Fruit fly (Drosophila melanogaster) whole organism, embryonic: ENCODE measurements around the gene PRL-1.
A peak's percentile ranks its signal among the peaks of the same experiment; 100 is the strongest.

Experiments
- Atf6 ChIP-seq: fragments of 200-800 bp; sonication (Bioruptor generic); IDR thresholded peaks from 2 replicates; pipeline ENCODE4 v1.3.6; 2022; ENCODE audit warnings: missing biosample characterization, missing genetic modification characterization
- Bdp1 ChIP-seq: fragments of 200-800 bp; sonication (Bioruptor generic); optimal IDR thresholded peaks from 3 replicates; lab custom pipeline; 2016; ENCODE audit warnings: missing biosample characterization, missing genetic modification characterization
- CG10979 ChIP-seq: fragments of 200-800 bp; sonication (Bioruptor generic); optimal IDR thresholded peaks from 2 replicates; lab custom pipeline; 2018; ENCODE audit warnings: missing biosample characterization, mild to moderate bottlenecking, missing genetic modification characterization, moderate library complexity
- CG11456 ChIP-seq: fragments of 200-800 bp; sonication (Bioruptor generic); IDR thresholded peaks from 3 replicates; pipeline ENCODE4 v1.3.6; 2022; ENCODE audit warnings: missing biosample characterization, missing genetic modification characterization
- CG13296 ChIP-seq: fragments of 200-800 bp; sonication (Bioruptor generic); optimal IDR thresholded peaks from 3 replicates; lab custom pipeline; 2018; ENCODE audit warnings: missing biosample characterization, mild to moderate bottlenecking, missing genetic modification characterization
- CG14710 ChIP-seq: fragments of 200-800 bp; sonication (Bioruptor generic); optimal IDR thresholded peaks from 3 replicates; lab custom pipeline; 2019; ENCODE audit warnings: missing biosample characterization, mild to moderate bottlenecking, missing genetic modification characterization, moderate library complexity
- CG17359 ChIP-seq: fragments of 200-800 bp; sonication (Bioruptor generic); optimal IDR thresholded peaks from 3 replicates; lab custom pipeline; 2018; ENCODE audit warnings: missing biosample characterization, mild to moderate bottlenecking, missing genetic modification characterization, moderate library complexity
- CG17361 ChIP-seq: fragments of 200-800 bp; sonication (Bioruptor generic); IDR thresholded peaks from 3 replicates; pipeline ENCODE4 v1.3.6; 2022; ENCODE audit warnings: missing biosample characterization, missing genetic modification characterization
- CG17802 ChIP-seq: fragments of 200-800 bp; sonication (Bioruptor generic); optimal IDR thresholded peaks from 2 replicates; lab custom pipeline; 2018; ENCODE audit warnings: missing biosample characterization, mild to moderate bottlenecking, missing genetic modification characterization, moderate library complexity
- CG2678 ChIP-seq: fragments of 200-800 bp; sonication (Bioruptor generic); optimal IDR thresholded peaks from 3 replicates; lab custom pipeline; 2019; ENCODE audit warnings: missing biosample characterization, mild to moderate bottlenecking, missing genetic modification characterization, moderate library complexity
- CG6254 ChIP-seq: fragments of 200-800 bp; sonication (Bioruptor generic); optimal IDR thresholded peaks from 3 replicates; lab custom pipeline; 2017; ENCODE audit warnings: mild to moderate bottlenecking, missing biosample characterization, missing genetic modification reagents, missing genetic modification characterization
- CG6854 ChIP-seq: fragments of 200-800 bp; sonication (Bioruptor generic); optimal IDR thresholded peaks from 3 replicates; lab custom pipeline; 2017; ENCODE audit warnings: missing biosample characterization, mild to moderate bottlenecking, missing genetic modification characterization
- CG7271 ChIP-seq: fragments of 200-800 bp; sonication (Bioruptor generic); optimal IDR thresholded peaks from 2 replicates; lab custom pipeline; 2018; ENCODE audit warnings: missing biosample characterization, mild to moderate bottlenecking, missing genetic modification characterization, moderate library complexity
- CG8765 ChIP-seq: fragments of 200-800 bp; sonication (Bioruptor generic); IDR thresholded peaks from 2 replicates; pipeline ENCODE4 v1.3.6; 2022; ENCODE audit warnings: missing biosample characterization, missing genetic modification characterization
- Camta ChIP-seq: fragments of 200-800 bp; sonication (Bioruptor generic); optimal IDR thresholded peaks from 2 replicates; lab custom pipeline; 2016; ENCODE audit warnings: missing biosample characterization, missing genetic modification characterization
- Chrac-16 ChIP-seq: fragments of 200-800 bp; sonication (Bioruptor generic); optimal IDR thresholded peaks from 3 replicates; lab custom pipeline; 2016; ENCODE audit warnings: missing biosample characterization, missing genetic modification characterization
- CoRest ChIP-seq: fragments of 200-800 bp; sonication (Bioruptor generic); optimal IDR thresholded peaks from 3 replicates; lab custom pipeline; 2018; ENCODE audit warnings: missing biosample characterization, mild to moderate bottlenecking, missing genetic modification characterization, moderate library complexity
- Dek ChIP-seq: fragments of 200-800 bp; sonication (Bioruptor generic); optimal IDR thresholded peaks from 3 replicates; lab custom pipeline; 2019; ENCODE audit warnings: missing biosample characterization, mild to moderate bottlenecking, missing genetic modification characterization, moderate library complexity
- Gug ChIP-seq: fragments of 200-800 bp; sonication (Bioruptor generic); IDR thresholded peaks from 4 replicates; pipeline ENCODE4 v1.3.6; 2022; ENCODE audit warnings: missing biosample characterization, missing genetic modification characterization
- Hand ChIP-seq: fragments of 200-800 bp; sonication (Bioruptor generic); optimal IDR thresholded peaks from 2 replicates; lab custom pipeline; 2017; ENCODE audit warnings: mild to moderate bottlenecking, missing biosample characterization, missing genetic modification reagents, missing genetic modification characterization
- Hmr ChIP-seq: fragments of 200-800 bp; sonication (Bioruptor generic); optimal IDR thresholded peaks from 3 replicates; lab custom pipeline; 2017; ENCODE audit warnings: mild to moderate bottlenecking, missing biosample characterization, missing genetic modification reagents, missing genetic modification characterization
- MTF-1 ChIP-seq: fragments of 200-800 bp; sonication (Bioruptor generic); optimal IDR thresholded peaks from 2 replicates; lab custom pipeline; 2018; ENCODE audit warnings: missing biosample characterization, mild to moderate bottlenecking, missing genetic modification characterization, borderline replicate concordance
- Meics ChIP-seq: fragments of 200-800 bp; sonication (Bioruptor generic); optimal IDR thresholded peaks from 2 replicates; lab custom pipeline; 2017; ENCODE audit warnings: missing biosample characterization, mild to moderate bottlenecking, missing genetic modification characterization
- Nf-YA ChIP-seq: fragments of 200-800 bp; sonication (Bioruptor generic); IDR thresholded peaks from 2 replicates; pipeline ENCODE4 v1.3.6; 2022; ENCODE audit warnings: missing biosample characterization, missing genetic modification characterization
- Oli ChIP-seq: fragments of 200-800 bp; sonication (Bioruptor generic); optimal IDR thresholded peaks from 2 replicates; lab custom pipeline; 2018; ENCODE audit warnings: missing biosample characterization, mild to moderate bottlenecking, missing genetic modification characterization, moderate library complexity
- Sin3A ChIP-seq: fragments of >200 bp; optimal IDR thresholded peaks from 2 replicates; lab custom pipeline; 2018
- Taf1 ChIP-seq: fragments of 200-800 bp; sonication (Bioruptor generic); IDR thresholded peaks from 2 replicates; pipeline ENCODE4 v1.3.6; 2022; ENCODE audit warnings: missing biosample characterization, missing genetic modification characterization
- Vsx1 ChIP-seq: fragments of 200-800 bp; sonication (Bioruptor generic); optimal IDR thresholded peaks from 2 replicates; lab custom pipeline; 2017; ENCODE audit warnings: missing biosample characterization, mild to moderate bottlenecking, missing genetic modification characterization, missing genetic modification reagents
- ab ChIP-seq: fragments of 200-800 bp; sonication (Bioruptor generic); optimal IDR thresholded peaks from 2 replicates; lab custom pipeline; 2016; ENCODE audit warnings: missing biosample characterization, missing genetic modification characterization
- cato ChIP-seq: fragments of 200-800 bp; sonication (Bioruptor generic); optimal IDR thresholded peaks from 2 replicates; lab custom pipeline; 2016; ENCODE audit warnings: missing biosample characterization, missing genetic modification characterization, borderline replicate concordance
- chif ChIP-seq, 2 experiments: fragments of 200-800 bp; sonication (Bioruptor generic); optimal IDR thresholded peaks; 3 replicates each; lab custom pipeline; 2016; ENCODE audit warnings: missing biosample characterization in 2 of 2, missing genetic modification characterization in 2 of 2
- chm ChIP-seq: fragments of 200-800 bp; sonication (Bioruptor generic); IDR thresholded peaks from 2 replicates; pipeline ENCODE4 v1.3.6; 2022; ENCODE audit warnings: missing biosample characterization, missing genetic modification characterization
- crp ChIP-seq, 2 experiments: fragments of 200-800 bp; sonication (Bioruptor generic); optimal IDR thresholded peaks; 2 replicates in 1 of 2; 3 replicates in 1 of 2; lab custom pipeline; 2017; ENCODE audit warnings: missing biosample characterization in 2 of 2, missing genetic modification characterization in 2 of 2, mild to moderate bottlenecking in 1 of 2, moderate library complexity in 1 of 2
- disco-r ChIP-seq: fragments of 200-800 bp; sonication (Bioruptor generic); optimal IDR thresholded peaks from 2 replicates; lab custom pipeline; 2016; ENCODE audit warnings: missing biosample characterization, missing genetic modification characterization
- dysf ChIP-seq: fragments of 200-800 bp; sonication (Bioruptor generic); IDR thresholded peaks from 3 replicates; pipeline ENCODE4 v1.3.6; 2022; ENCODE audit warnings: missing biosample characterization, missing genetic modification characterization
- emc ChIP-seq: fragments of 200-800 bp; sonication (Bioruptor generic); optimal IDR thresholded peaks from 2 replicates; lab custom pipeline; 2016; ENCODE audit warnings: missing biosample characterization, missing genetic modification characterization
- ftz-f1 ChIP-seq: fragments of 200-800 bp; sonication (Bioruptor generic); optimal IDR thresholded peaks from 2 replicates; lab custom pipeline; 2016; ENCODE audit warnings: missing biosample characterization, missing genetic modification characterization
- grn ChIP-seq: fragments of 200-800 bp; sonication (Bioruptor generic); optimal IDR thresholded peaks from 3 replicates; lab custom pipeline; 2017; ENCODE audit warnings: missing biosample characterization, missing genetic modification characterization
- lab ChIP-seq: fragments of 200-800 bp; sonication (Bioruptor generic); optimal IDR thresholded peaks from 3 replicates; lab custom pipeline; 2017; ENCODE audit warnings: missing biosample characterization, missing genetic modification characterization, mild to moderate bottlenecking, moderate library complexity, missing genetic modification reagents
- lbe ChIP-seq: fragments of 200-800 bp; sonication (Bioruptor generic); optimal IDR thresholded peaks from 2 replicates; lab custom pipeline; 2016; ENCODE audit warnings: missing biosample characterization, mild to moderate bottlenecking, missing genetic modification characterization
- nom ChIP-seq: fragments of 200-800 bp; sonication (Bioruptor generic); optimal IDR thresholded peaks from 2 replicates; lab custom pipeline; 2017; ENCODE audit warnings: missing biosample characterization, missing genetic modification characterization, mild to moderate bottlenecking, moderate library complexity, missing genetic modification reagents
- org-1 ChIP-seq: fragments of 200-800 bp; sonication (Bioruptor generic); optimal IDR thresholded peaks from 2 replicates; lab custom pipeline; 2017; ENCODE audit warnings: missing biosample characterization, missing genetic modification characterization
- pan ChIP-seq, 4 experiments: fragments of >200 bp in 3 of 4; fragments of 200-800 bp in 1 of 4; sonication (Bioruptor generic) in 1 of 4; optimal IDR thresholded peaks in 3 of 4; IDR thresholded peaks in 1 of 4; 2 replicates each; pipeline versions ENCODE4 v1.3.6 to Lab custom; 2017 to 2022; ENCODE audit warnings: missing biosample characterization in 2 of 4, missing genetic modification characterization in 2 of 4, mixed read lengths in 1 of 4
- pb ChIP-seq: fragments of 200-800 bp; sonication (Bioruptor generic); optimal IDR thresholded peaks from 3 replicates; lab custom pipeline; 2016; ENCODE audit warnings: missing biosample characterization, missing genetic modification characterization
- sens ChIP-seq: fragments of 200-800 bp; sonication (Bioruptor generic); peaks from one replicate; lab custom pipeline; 2016; ENCODE audit warnings: missing biosample characterization, missing genetic modification characterization
- sqz ChIP-seq: fragments of 200-800 bp; sonication (Bioruptor generic); optimal IDR thresholded peaks from 3 replicates; lab custom pipeline; 2018; ENCODE audit warnings: missing biosample characterization, mild to moderate bottlenecking, missing genetic modification characterization
- z ChIP-seq: fragments of 200-800 bp; sonication (Bioruptor generic); IDR thresholded peaks from 3 replicates; pipeline ENCODE4 v1.3.6; 2022; ENCODE audit warnings: missing biosample characterization, missing genetic modification characterization

Gene PRL-1

DNA sequence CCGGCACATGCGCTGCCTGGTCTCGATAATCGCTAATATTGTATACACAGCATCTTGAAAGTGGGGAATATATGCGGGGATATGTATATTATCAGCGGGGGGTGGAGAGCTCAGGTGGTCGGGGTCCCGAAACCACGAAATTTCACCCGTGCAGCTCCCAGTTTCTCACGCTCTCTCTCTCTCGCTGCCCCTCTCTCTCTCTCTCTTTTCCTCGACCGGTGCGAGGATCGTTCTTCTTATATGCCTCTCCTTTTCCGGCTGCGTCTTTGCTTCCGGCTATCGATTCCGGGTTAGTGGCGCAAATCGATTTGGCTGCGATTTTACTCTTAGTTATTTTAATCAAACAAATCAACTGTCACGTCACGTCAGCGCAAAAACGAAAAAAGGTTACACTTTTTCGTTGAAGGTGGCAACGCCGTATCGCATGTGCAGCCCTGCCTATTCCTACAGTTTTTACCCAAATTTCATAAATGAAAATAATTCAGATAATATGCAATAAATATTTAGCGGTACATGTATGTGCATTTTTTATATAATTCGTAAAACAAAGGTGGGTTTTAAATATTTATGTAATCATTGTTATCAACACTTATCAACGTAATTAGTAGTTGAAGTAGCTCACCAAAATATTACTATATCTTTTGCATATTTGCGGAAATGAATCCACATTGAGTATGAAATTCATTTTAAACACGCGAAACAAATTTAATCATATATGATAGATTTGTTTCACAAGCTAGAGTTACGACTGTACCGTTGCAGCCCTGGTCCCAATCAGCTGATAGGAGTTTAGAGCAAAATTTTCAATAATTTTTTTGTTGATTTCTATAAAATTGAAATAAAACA, 42.3 kb upstream of the PRL-1 start, which contains the start of the genes heix and CG17328 (continued):
- TF ChIP-seq CG8765 (peak; percentile 64; the same call in 1 of the 2 replicates), CG11456 (GFP tag; lab: Robert Waterston, UW) (peak; percentile 65; the same call in 1 of the 3 replicates), lbe (GFP tag; lab: Kevin White, UChicago) (peak; percentile 7), CG14710 (tag; lab: Kevin White, UChicago) (peak; percentile 94), disco-r (GFP tag; lab: Kevin White, UChicago) (peak; percentile 16), MTF-1 (GFP tag; lab: Kevin White, UChicago) (no peak), dysf (GFP tag; lab: Robert Waterston, UW) (peak; percentile 82), nom (peak; percentile 25), CG2678 (no peak), Dek (tag; lab: Kevin White, UChicago) (peak; percentile 76), CG10979 (peak; percentile 45), CG6254 (GFP tag; lab: Kevin White, UChicago) (no peak), Bdp1 (GFP tag; lab: Kevin White, UChicago) (peak; percentile 63), sqz (GFP tag; lab: Kevin White, UChicago) (no peak), Atf6 (peak; percentile 43; the same call in 1 of the 2 replicates), ftz-f1 (GFP tag; lab: Kevin White, UChicago) (peak; percentile 67), z (GFP tag; lab: Robert Waterston, UW) (no peak), Hand (no peak), Vsx1 (GFP tag; lab: Kevin White, UChicago) (no peak), Chrac-16 (GFP tag; lab: Kevin White, UChicago) (peak; percentile 81), Taf1 (GFP tag; lab: Robert Waterston, UW) (peak; percentile 69; the same call in 1 of the 2 replicates), ab (GFP tag; lab: Kevin White, UChicago) (peak; percentile 32), sens (GFP tag; lab: Kevin White, UChicago) (peak; percentile 94), pan (optimal IDR thresholded peaks at IDR 0.05; lab: Kevin White, UChicago) (no peak), pan (GFP tag; optimal IDR thresholded peaks at IDR 0.05 in 1 of 2, IDR thresholded peaks at IDR 0.05 in 1 of 2) (peak in 1 of 2 experiments; percentile 65), Hmr (no peak), Gug (GFP tag; lab: Robert Waterston, UW) (peak; percentile 68; the same call in 2 of the 4 replicates), chm (peak; percentile 28; the same call in 1 of the 2 replicates), CG17361 (GFP tag; lab: Robert Waterston, UW) (peak; percentile 88), CG17359 (peak; percentile 63), Nf-YA (GFP tag; lab: Robert Waterston, UW) (no peak), CG6854 (GFP tag; lab: Kevin White, UChicago) (peak; percentile 26), pb (GFP tag; lab: Kevin White, UChicago) (peak; percentile 11), cato (GFP tag; lab: Kevin White, UChicago) (peak; percentile 69), CoRest (peak; percentile 85), grn (GFP tag; lab: Kevin White, UChicago) (no peak), Oli (no peak), CG17802 (tag; lab: Kevin White, UChicago) (peak; percentile 24), chif (GFP tag; optimal IDR thresholded peaks at IDR 0.05; lab: Kevin White, UChicago) (peak; percentile 5 to 64), Sin3A (peak; percentile 80), Camta (peak; percentile 49), crp (GFP tag; optimal IDR thresholded peaks at IDR 0.05; lab: Kevin White, UChicago) (peak; percentile 37 to 94), lab (GFP tag; lab: Kevin White, UChicago) (no peak), emc (GFP tag; lab: Kevin White, UChicago) (peak; percentile 13), org-1 (GFP tag; lab: Kevin White, UChicago) (peak; percentile 20), CG7271 (tag; lab: Kevin White, UChicago) (peak; percentile 6), CG13296 (peak; percentile 73), Meics (GFP tag; lab: Kevin White, UChicago) (peak; percentile 73)
